Fruit fly (Drosophila melanogaster): Measurements from ENCODE around the gene CG4238.

Gene CG4238

dm6 chr2L:1986343-1987280 lies 23.0 kb upstream of the CG4238 start (continued):
- TF ChIP-seq Scr (GFP tag; IDR thresholded peaks at IDR 0.05; ENCODE audit: partially characterized antibody) = no peak
- TF ChIP-seq fru (optimal IDR thresholded peaks at IDR 0.05) = no peak
- peak; percentile 72 for TF ChIP-seq CG11504 (tag; optimal IDR thresholded peaks at IDR 0.05)
- TF ChIP-seq Hmx (GFP tag; optimal IDR thresholded peaks at IDR 0.05) = peak; percentile 47
- TF ChIP-seq row (GFP tag; IDR thresholded peaks at IDR 0.05) = peak; percentile 73
- no peak for TF ChIP-seq YL-1 (GFP tag; optimal IDR thresholded peaks at IDR 0.05)
- TF ChIP-seq dan (GFP tag; IDR thresholded peaks at IDR 0.05) = no peak
- TF ChIP-seq CG10267 (tag; optimal IDR thresholded peaks at IDR 0.05) = peak; percentile 4
- no peak for TF ChIP-seq TFAM (GFP tag; optimal IDR thresholded peaks at IDR 0.05)
- no peak for TF ChIP-seq CG6175 (GFP tag; IDR thresholded peaks at IDR 0.05)
- no peak for TF ChIP-seq run (tag; optimal IDR thresholded peaks at IDR 0.05)
- peak; percentile 13 for TF ChIP-seq fd96Cb (tag; optimal IDR thresholded peaks at IDR 0.05)
- no peak for TF ChIP-seq CG10462 (GFP tag; optimal IDR thresholded peaks at IDR 0.05)
- TF ChIP-seq CG10543 (GFP tag; optimal IDR thresholded peaks at IDR 0.05) = peak; percentile 46
- TF ChIP-seq eve (GFP tag; optimal IDR thresholded peaks at IDR 0.05) = no peak
- TF ChIP-seq CG9609 (GFP tag; optimal IDR thresholded peaks at IDR 0.05) = peak; percentile 58
- peak; percentile 80 for TF ChIP-seq Meics (GFP tag; optimal IDR thresholded peaks at IDR 0.05)
- TF ChIP-seq Hr78 (GFP tag; optimal IDR thresholded peaks at IDR 0.05) = peak in 1 of 2 experiments; percentile 94
- peak; percentile 70 for TF ChIP-seq HHEX (GFP tag; optimal IDR thresholded peaks at IDR 0.05)
- TF ChIP-seq CG2889 (GFP tag; IDR thresholded peaks at IDR 0.05) = no peak
- TF ChIP-seq Bdp1 (GFP tag; optimal IDR thresholded peaks at IDR 0.05) = peak; percentile 4
- no peak for TF ChIP-seq pnt (GFP tag; optimal IDR thresholded peaks at IDR 0.05)
- TF ChIP-seq sc (optimal IDR thresholded peaks at IDR 0.05) = no peak
- no peak for TF ChIP-seq sc (GFP tag; optimal IDR thresholded peaks at IDR 0.05)
- TF ChIP-seq CG8281 (tag; optimal IDR thresholded peaks at IDR 0.05) = peak; percentile 9
- TF ChIP-seq CG6689 (GFP tag; IDR thresholded peaks at IDR 0.05) = 0 out of 2 replicates have a peak, but pooled peaks have one; percentile 28
- peak; percentile 2 for TF ChIP-seq CG13123 (GFP tag; optimal IDR thresholded peaks at IDR 0.05)
- TF ChIP-seq bowl (GFP tag; IDR thresholded peaks at IDR 0.05) = no peak
- TF ChIP-seq CG7839 (tag; optimal IDR thresholded peaks at IDR 0.05) = peak; percentile 60
- TF ChIP-seq CG17612 (GFP tag; IDR thresholded peaks at IDR 0.05) = no peak
- TF ChIP-seq CG2120 (GFP tag; optimal IDR thresholded peaks at IDR 0.05) = peak; percentile 79
- TF ChIP-seq CG9876 (GFP tag; optimal IDR thresholded peaks at IDR 0.05) = peak; percentile 3
- no peak for TF ChIP-seq ac (GFP tag; optimal IDR thresholded peaks at IDR 0.05)
- TF ChIP-seq CG11247 (GFP tag; IDR thresholded peaks at IDR 0.05) = peak; percentile 59
- TF ChIP-seq sna (GFP tag; IDR thresholded peaks at IDR 0.05; ENCODE audit: partially characterized antibody) = no peak
- no peak for TF ChIP-seq Nf-YA (GFP tag; IDR thresholded peaks at IDR 0.05)
- TF ChIP-seq HLHmδ (GFP tag; optimal IDR thresholded peaks at IDR 0.05) = no peak
- no peak for TF ChIP-seq org-1 (GFP tag; optimal IDR thresholded peaks at IDR 0.05)
- peak; percentile 12 for TF ChIP-seq CG10654 (GFP tag; optimal IDR thresholded peaks at IDR 0.05)
- TF ChIP-seq Dek (tag; optimal IDR thresholded peaks at IDR 0.05) = peak; percentile 42
- no peak for TF ChIP-seq kni (GFP tag; optimal IDR thresholded peaks at IDR 0.05)
- TF ChIP-seq CG1024 (GFP tag; IDR thresholded peaks at IDR 0.05) = no peak
- TF ChIP-seq Hsf (GFP tag; optimal IDR thresholded peaks at IDR 0.05) = peak; percentile 50
- TF ChIP-seq ssp (GFP tag; IDR thresholded peaks at IDR 0.05) = no peak
- no peak for TF ChIP-seq CG6765 (GFP tag; optimal IDR thresholded peaks at IDR 0.05)
- peak; percentile 17 for TF ChIP-seq tx (GFP tag; optimal IDR thresholded peaks at IDR 0.05)
- TF ChIP-seq CG6854 (GFP tag; optimal IDR thresholded peaks at IDR 0.05) = no peak
- no peak for TF ChIP-seq oc (tag; optimal IDR thresholded peaks at IDR 0.05)
- peak; percentile 35 for TF ChIP-seq Abd-B (GFP tag; optimal IDR thresholded peaks at IDR 0.05)
